Worm (Caenorhabditis elegans) whole organism, mixed stage, embryonic: ENCODE measurements around the gene unc-23.

ENCODE experiments used
- M03D4.4 ChIP-seq: sonication (generic microtip); optimal IDR thresholded peaks from 2 replicates; lab custom pipeline; 2017; ENCODE audit warnings: mild to moderate bottlenecking, missing genetic modification characterization, missing compliant biosample characterization
- bed-3 ChIP-seq: fragments of 200-800 bp; sonication (Bioruptor generic); optimal IDR thresholded peaks from 3 replicates; lab custom pipeline; 2018; ENCODE audit warnings: mild to moderate bottlenecking, missing genetic modification characterization, moderate library complexity, missing compliant biosample characterization
- ceh-43 ChIP-seq: fragments of 200-800 bp; sonication (Bioruptor generic); optimal IDR thresholded peaks from 2 replicates; lab custom pipeline; 2018; ENCODE audit warnings: mild to moderate bottlenecking, missing genetic modification characterization, moderate library complexity, missing compliant biosample characterization
- ceh-83 ChIP-seq: fragments of 200-800 bp; sonication (Bioruptor generic); optimal IDR thresholded peaks from 2 replicates; lab custom pipeline; 2018; ENCODE audit warnings: mild to moderate bottlenecking, missing genetic modification characterization, missing compliant biosample characterization
- cnd-1 ChIP-seq: fragments of 200-800 bp; sonication (Bioruptor generic); optimal IDR thresholded peaks from 2 replicates; lab custom pipeline; 2018; ENCODE audit warnings: mild to moderate bottlenecking, missing genetic modification characterization, missing compliant biosample characterization
- drap-1 ChIP-seq: fragments of 200-800 bp; sonication (Bioruptor generic); optimal IDR thresholded peaks from 3 replicates; lab custom pipeline; 2018; ENCODE audit warnings: mild to moderate bottlenecking, missing genetic modification characterization, missing compliant biosample characterization
- elt-1 ChIP-seq: sonication (generic microtip); optimal IDR thresholded peaks from 2 replicates; lab custom pipeline; 2017; ENCODE audit warnings: missing genetic modification characterization, mild to moderate bottlenecking, missing compliant biosample characterization, antibody characterized with exemption, moderate library complexity, borderline replicate concordance; ENCODE audit not compliant: insufficient read depth
- elt-3 ChIP-seq: fragments of 150-350 bp; optimal IDR thresholded peaks from 2 replicates; lab custom pipeline; 2014; ENCODE audit warnings: missing biosample characterization, missing genetic modification characterization
- ham-2 ChIP-seq: fragments of 200-800 bp; sonication (Bioruptor generic); optimal IDR thresholded peaks from 2 replicates; lab custom pipeline; 2018; ENCODE audit warnings: mild to moderate bottlenecking, missing genetic modification characterization, missing compliant biosample characterization
- lin-13 ChIP-seq: fragments of 150-350 bp; optimal IDR thresholded peaks from 2 replicates; lab custom pipeline; 2014; ENCODE audit warnings: missing biosample characterization, missing genetic modification characterization
- lsy-2 ChIP-seq: fragments of 150-350 bp; optimal IDR thresholded peaks from 2 replicates; lab custom pipeline; 2014; ENCODE audit warnings: missing biosample characterization, missing genetic modification characterization
- mep-1 ChIP-seq: fragments of 150-350 bp; optimal IDR thresholded peaks from 2 replicates; lab custom pipeline; 2017; ENCODE audit warnings: missing biosample characterization, missing genetic modification reagents, missing genetic modification characterization, inconsistent platforms
- mls-2 ChIP-seq: sonication (generic microtip); optimal IDR thresholded peaks from 2 replicates; lab custom pipeline; 2016; ENCODE audit warnings: mild to moderate bottlenecking, missing genetic modification characterization, moderate library complexity, missing compliant biosample characterization
- nhr-237 ChIP-seq: fragments of 150-350 bp; optimal IDR thresholded peaks from 2 replicates; lab custom pipeline; 2014; ENCODE audit warnings: missing biosample characterization, missing genetic modification characterization
- nhr-76 ChIP-seq: sonication (generic microtip); optimal IDR thresholded peaks from 2 replicates; lab custom pipeline; 2017; ENCODE audit warnings: missing biosample characterization, missing genetic modification characterization
- pha-4 ChIP-seq: fragments of 150-350 bp; optimal IDR thresholded peaks from 2 replicates; lab custom pipeline; 2018; ENCODE audit warnings: missing biosample characterization, missing genetic modification reagents, missing genetic modification characterization
- snpc-4 ChIP-seq: fragments of 150-350 bp; optimal IDR thresholded peaks from 2 replicates; lab custom pipeline; 2014; ENCODE audit warnings: missing biosample characterization, missing genetic modification characterization
- sptf-1 ChIP-seq: sonication (generic microtip); optimal IDR thresholded peaks from 2 replicates; lab custom pipeline; 2017; ENCODE audit warnings: mild to moderate bottlenecking, missing genetic modification characterization, moderate library complexity, missing compliant biosample characterization
- unc-120 ChIP-seq: sonication (generic microtip); optimal IDR thresholded peaks from 2 replicates; lab custom pipeline; 2017; ENCODE audit warnings: missing genetic modification characterization, missing compliant biosample characterization; ENCODE audit not compliant: poor library complexity, severe bottlenecking
- unc-39 ChIP-seq: fragments of 150-350 bp; optimal IDR thresholded peaks from 2 replicates; lab custom pipeline; 2014; ENCODE audit warnings: missing biosample characterization, missing genetic modification characterization
- unc-62 ChIP-seq: fragments of 150-350 bp; optimal IDR thresholded peaks from 2 replicates; lab custom pipeline; 2014; ENCODE audit warnings: missing biosample characterization, missing genetic modification reagents, missing genetic modification characterization
- ztf-11 ChIP-seq: fragments of 150-350 bp; optimal IDR thresholded peaks from 2 replicates; lab custom pipeline; 2014; ENCODE audit warnings: missing biosample characterization, missing genetic modification characterization

The unc-23 gene

DNA sequence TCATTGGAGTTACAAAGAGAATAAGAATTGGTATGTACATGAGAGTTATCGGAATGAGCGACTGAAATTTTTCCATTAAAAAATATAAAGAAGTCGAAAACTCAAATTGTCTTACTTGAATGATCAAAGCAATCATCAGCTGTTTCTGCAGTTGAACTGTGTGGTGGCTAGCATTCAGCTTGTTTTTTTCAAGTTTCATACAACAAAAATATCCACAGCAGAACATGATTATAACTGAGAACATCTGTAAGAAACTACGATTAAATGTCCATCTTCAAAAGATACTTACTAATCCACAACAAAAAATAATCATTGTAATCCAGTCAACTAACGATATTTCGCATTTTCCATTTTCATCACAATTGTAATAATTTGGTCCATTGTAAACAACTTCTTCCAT lies 48.6 kb downstream of the unc-23 start:
- TF ChIP-seq snpc-4: no peak
- TF ChIP-seq elt-3: no peak
- no peak for TF ChIP-seq ceh-83 (GFP tag; lab: Kevin White, UChicago)
- no peak for TF ChIP-seq pha-4
- TF ChIP-seq bed-3 (GFP tag; lab: Kevin White, UChicago): no peak
- TF ChIP-seq lin-13 (tag; lab: Kevin White, UChicago): no peak
- TF ChIP-seq mls-2 (tag; lab: Kevin White, UChicago): no peak
- no peak for TF ChIP-seq unc-120
- TF ChIP-seq lsy-2 (tag; lab: Kevin White, UChicago): no peak
- TF ChIP-seq unc-39 (tag; lab: Kevin White, UChicago): no peak
- no peak for TF ChIP-seq ham-2 (GFP tag; lab: Kevin White, UChicago)
- TF ChIP-seq elt-1 (tag; lab: Kevin White, UChicago): no peak
- no peak for TF ChIP-seq ztf-11 (tag; lab: Kevin White, UChicago)
- no peak for TF ChIP-seq nhr-76 (tag; lab: Kevin White, UChicago)
- no peak for TF ChIP-seq sptf-1 (tag; lab: Kevin White, UChicago)
- no peak for TF ChIP-seq drap-1 (GFP tag; lab: Kevin White, UChicago)
- TF ChIP-seq ceh-43 (GFP tag; lab: Kevin White, UChicago): no peak
- TF ChIP-seq, all 35 proteins: peak for 0

DNA sequence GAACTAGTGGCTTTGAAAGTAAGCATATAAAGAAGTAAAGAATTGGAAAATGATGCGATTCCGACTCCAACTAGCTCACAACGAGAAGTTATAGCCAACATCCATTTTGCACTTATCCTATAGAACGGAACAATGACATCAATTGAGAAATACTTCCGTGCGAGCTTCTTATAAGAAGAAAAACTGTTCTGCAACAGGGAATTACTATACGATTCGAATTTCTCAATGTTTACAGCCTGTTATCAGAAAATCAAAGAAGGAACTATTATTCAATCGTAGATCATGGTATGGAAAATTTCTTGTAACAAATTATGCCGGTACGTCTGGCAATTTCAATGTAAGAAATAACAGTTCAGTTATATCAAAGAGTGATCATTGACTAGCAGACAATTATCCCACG lies 49.6 kb downstream of the unc-23 start, which contains the start of gene str-85:
str-85 (minus strand) TSS at position 101 of the 400 bp plus-strand sequence.
- no peak for TF ChIP-seq ham-2 (GFP tag; lab: Kevin White, UChicago)
- no peak for TF ChIP-seq M03D4.4 (tag; lab: Kevin White, UChicago)
- TF ChIP-seq unc-62 (GFP tag; lab: Kevin White, UChicago): no peak
- TF ChIP-seq cnd-1 (tag; lab: Kevin White, UChicago): no peak
- no peak for TF ChIP-seq mep-1 (tag; lab: Kevin White, UChicago)

DNA sequence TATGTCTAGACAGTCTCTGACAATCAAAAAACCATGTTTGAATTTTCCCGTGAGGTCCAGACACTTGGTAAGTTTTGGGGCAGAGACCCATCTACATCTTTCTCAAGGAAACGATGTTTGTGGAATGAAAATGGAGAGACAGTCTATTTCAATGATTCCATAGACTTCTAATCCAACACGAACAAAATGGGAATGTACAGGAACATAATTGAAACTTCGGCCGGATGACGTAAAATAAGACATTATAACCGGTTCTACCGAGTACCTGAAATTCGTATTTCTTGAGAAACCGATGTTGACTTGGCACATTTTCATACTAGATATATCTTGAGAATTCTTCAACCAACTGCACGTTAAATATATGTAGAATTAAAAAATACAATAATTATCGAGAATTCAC lies 51.9 kb downstream of the unc-23 start, which contains the start of gene str-87:
str-87 (minus strand) TSS at position 101 of the 400 bp plus-strand sequence.
- TF ChIP-seq cnd-1 (tag; lab: Kevin White, UChicago) (no peak), lsy-2 (tag; lab: Kevin White, UChicago) (no peak), bed-3 (GFP tag; lab: Kevin White, UChicago) (no peak), elt-1 (tag; lab: Kevin White, UChicago) (no peak), pha-4 (no peak), ham-2 (GFP tag; lab: Kevin White, UChicago) (no peak), nhr-237 (no peak), snpc-4 (no peak), M03D4.4 (tag; lab: Kevin White, UChicago) (no peak), mep-1 (tag; lab: Kevin White, UChicago) (no peak)
- TF ChIP-seq, all 35 proteins: peak for 0
